Worm (Caenorhabditis elegans): ENCODE results near the gene C44B11.4.

DNA sequence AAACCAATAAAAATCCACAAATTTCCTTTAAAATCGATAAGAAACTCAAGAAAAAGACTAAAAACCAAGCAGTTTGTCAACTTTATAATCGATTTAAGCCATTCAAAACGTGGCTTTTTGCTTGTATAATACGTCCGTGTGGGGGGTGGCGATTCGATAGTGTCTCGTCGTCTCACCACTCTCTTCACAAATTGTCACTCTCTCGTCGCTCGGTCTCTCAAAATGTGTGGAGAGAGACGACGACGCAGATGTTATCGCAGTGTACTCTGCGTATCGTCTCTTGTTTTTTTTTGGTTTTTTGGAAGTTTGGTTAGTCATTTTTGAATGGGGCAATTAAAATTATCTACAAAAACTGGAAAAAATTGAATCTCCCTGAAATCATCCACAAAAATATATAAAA lies 15.9 kb downstream of the C44B11.4 start:
- no peak for TF ChIP-seq ref-1 (GFP tag; conservative IDR thresholded peaks at IDR 0.05)
- no peak for TF ChIP-seq T22C8.4 (GFP tag; IDR thresholded peaks at IDR 0.05)
- no peak for TF ChIP-seq cog-1 (tag; optimal IDR thresholded peaks at IDR 0.05)
- no peak for TF ChIP-seq ztf-23 (GFP tag; IDR thresholded peaks at IDR 0.05)
- no peak for TF ChIP-seq tab-1 (GFP tag; IDR thresholded peaks at IDR 0.05)
- no peak for TF ChIP-seq flt-1 (GFP tag; IDR thresholded peaks at IDR 0.05)
